Fruit fly (Drosophila melanogaster) whole organism, wandering third instar larva: Measurements from ENCODE around the gene CG43203.

ENCODE experiments used
- CG32264 ChIP-seq: fragments of 200-800 bp; sonication (Bioruptor generic); optimal IDR thresholded peaks from 2 replicates; lab custom pipeline; 2016; ENCODE audit warnings: missing biosample characterization, missing genetic modification characterization
- CG9705 ChIP-seq: fragments of 200-800 bp; sonication (Bioruptor generic); optimal IDR thresholded peaks from 2 replicates; lab custom pipeline; 2018; ENCODE audit warnings: missing biosample characterization, mild to moderate bottlenecking, missing genetic modification characterization
- CrebA ChIP-seq: fragments of 200-800 bp; sonication (Bioruptor generic); optimal IDR thresholded peaks from 2 replicates; lab custom pipeline; 2016; ENCODE audit warnings: missing biosample characterization, mild to moderate bottlenecking, missing genetic modification characterization, borderline replicate concordance
- Dif ChIP-seq: fragments of 200-275, 200-300 bp; sonication (Bioruptor generic); optimal IDR thresholded peaks from 2 replicates; lab custom pipeline; 2018; ENCODE audit warnings: missing biosample characterization, missing genetic modification characterization; ENCODE audit not compliant: partially characterized antibody
- GATAd ChIP-seq: sonication (Bioruptor generic); optimal IDR thresholded peaks from 2 replicates; lab custom pipeline; 2016; ENCODE audit warnings: missing biosample characterization, missing genetic modification characterization
- HLH106 ChIP-seq: fragments of 200-800 bp; optimal IDR thresholded peaks from 3 replicates; lab custom pipeline; 2019; ENCODE audit warnings: missing biosample characterization, mild to moderate bottlenecking, missing genetic modification characterization, moderate library complexity
- Hnf4 ChIP-seq: fragments of 200-800 bp; sonication (Bioruptor generic); optimal IDR thresholded peaks from 2 replicates; lab custom pipeline; 2016; ENCODE audit warnings: missing biosample characterization, mild to moderate bottlenecking, missing genetic modification characterization
- Hr78 ChIP-seq: fragments of >200 bp; optimal IDR thresholded peaks from 2 replicates; lab custom pipeline; 2017; ENCODE audit warnings: missing biosample characterization, missing genetic modification characterization
- Hr83 ChIP-seq: fragments of 200-300 bp; sonication (Bioruptor generic); optimal IDR thresholded peaks from 2 replicates; lab custom pipeline; 2016; ENCODE audit warnings: missing biosample characterization, mild to moderate bottlenecking, missing genetic modification characterization, moderate library complexity; ENCODE audit not compliant: poor library complexity, severe bottlenecking
- Jra ChIP-seq: sonication (Bioruptor generic); optimal IDR thresholded peaks from 2 replicates; lab custom pipeline; 2016; ENCODE audit warnings: missing biosample characterization, missing genetic modification characterization
- Mio ChIP-seq: sonication (Bioruptor generic); optimal IDR thresholded peaks from 2 replicates; lab custom pipeline; 2016; ENCODE audit warnings: missing biosample characterization, missing genetic modification characterization
- N ChIP-seq: fragments of >200 bp; optimal IDR thresholded peaks from 2 replicates; lab custom pipeline; 2018; ENCODE audit warnings: missing biosample characterization, missing external identifiers, missing genetic modification characterization
- OdsH ChIP-seq: fragments of 200-800 bp; sonication (Bioruptor generic); optimal IDR thresholded peaks from 2 replicates; lab custom pipeline; 2016; ENCODE audit warnings: missing biosample characterization, mild to moderate bottlenecking, missing genetic modification characterization
- Rel ChIP-seq, 2 experiments: fragments of 200-800 bp; sonication (Bioruptor generic) in 1 of 2; optimal IDR thresholded peaks; 2 replicates in 1 of 2; 3 replicates in 1 of 2; lab custom pipeline; 2016 to 2019; ENCODE audit warnings: mild to moderate bottlenecking in 2 of 2, missing biosample characterization in 2 of 2, missing genetic modification characterization in 2 of 2, moderate library complexity in 1 of 2
- Sp1 ChIP-seq: fragments of 200-800 bp; sonication (Bioruptor generic); optimal IDR thresholded peaks from 3 replicates; lab custom pipeline; 2019; ENCODE audit warnings: missing biosample characterization, mild to moderate bottlenecking, missing genetic modification characterization, moderate library complexity
- Vsx2 ChIP-seq: fragments of 200-300, 225-300 bp; sonication (Bioruptor generic); optimal IDR thresholded peaks from 2 replicates; lab custom pipeline; 2018; ENCODE audit warnings: missing biosample characterization, missing genetic modification characterization; ENCODE audit not compliant: partially characterized antibody
- br ChIP-seq: fragments of 200-800 bp; sonication (Bioruptor generic); optimal IDR thresholded peaks from 2 replicates; lab custom pipeline; 2016; ENCODE audit warnings: missing biosample characterization, missing genetic modification characterization
- brk ChIP-seq: fragments of 200-800 bp; sonication (Bioruptor generic); optimal IDR thresholded peaks from 2 replicates; lab custom pipeline; 2016; ENCODE audit warnings: missing biosample characterization, mild to moderate bottlenecking, missing genetic modification characterization
- dl ChIP-seq, 2 experiments: fragments of 175-275, 200-275 bp in 1 of 2; fragments of 200-275 bp in 1 of 2; sonication (Bioruptor generic); optimal IDR thresholded peaks; lab custom pipeline; 2018; ENCODE audit warnings: mild to moderate bottlenecking in 2 of 2, missing biosample characterization in 2 of 2, missing genetic modification characterization in 2 of 2, moderate library complexity in 2 of 2; ENCODE audit not compliant: partially characterized antibody in 2 of 2, insufficient read depth in 1 of 2
- dmrt93B ChIP-seq: fragments of 200-800 bp; sonication (Bioruptor generic); optimal IDR thresholded peaks from 2 replicates; lab custom pipeline; 2018; ENCODE audit warnings: missing biosample characterization, mild to moderate bottlenecking, missing genetic modification characterization
- dsf ChIP-seq: sonication (Bioruptor generic); optimal IDR thresholded peaks from 2 replicates; lab custom pipeline; 2016; ENCODE audit warnings: missing biosample characterization, missing genetic modification characterization, borderline replicate concordance
- ey ChIP-seq: fragments of 200-800 bp; sonication (Bioruptor generic); optimal IDR thresholded peaks from 2 replicates; lab custom pipeline; 2016; ENCODE audit warnings: missing biosample characterization, missing genetic modification characterization
- foxo ChIP-seq, 2 experiments: fragments of 200-800 bp; sonication (Bioruptor generic); optimal IDR thresholded peaks; 2 replicates in 1 of 2; 3 replicates in 1 of 2; lab custom pipeline; 2016 to 2017; ENCODE audit warnings: missing biosample characterization in 2 of 2, missing genetic modification characterization in 2 of 2
- fru ChIP-seq: fragments of 200-800 bp; sonication (Bioruptor generic); optimal IDR thresholded peaks from 3 replicates; lab custom pipeline; 2016; ENCODE audit warnings: missing biosample characterization, mild to moderate bottlenecking, missing genetic modification characterization
- h ChIP-seq: fragments of 200-800 bp; sonication (Bioruptor generic); optimal IDR thresholded peaks from 3 replicates; lab custom pipeline; 2016; ENCODE audit warnings: missing biosample characterization, mild to moderate bottlenecking, missing genetic modification characterization
- lola ChIP-seq: fragments of >200 bp; optimal IDR thresholded peaks from 2 replicates; lab custom pipeline; 2017; ENCODE audit warnings: missing biosample characterization, missing genetic modification characterization
- pan ChIP-seq: fragments of >200 bp; optimal IDR thresholded peaks from 2 replicates; lab custom pipeline; 2017
- psq ChIP-seq: fragments of 200-800 bp; sonication (Bioruptor generic); optimal IDR thresholded peaks from 3 replicates; lab custom pipeline; 2017; ENCODE audit warnings: missing biosample characterization, mild to moderate bottlenecking, missing genetic modification characterization, moderate library complexity
- rgr ChIP-seq: fragments of 200-800 bp; sonication (Bioruptor generic); optimal IDR thresholded peaks from 3 replicates; lab custom pipeline; 2016; ENCODE audit warnings: missing biosample characterization, mild to moderate bottlenecking, missing genetic modification characterization
- sage ChIP-seq: fragments of 200-800 bp; sonication (Bioruptor generic); optimal IDR thresholded peaks from 2 replicates; lab custom pipeline; 2016; ENCODE audit warnings: missing biosample characterization, mild to moderate bottlenecking, missing genetic modification characterization
- sv ChIP-seq: fragments of 200-800 bp; sonication (Bioruptor generic); optimal IDR thresholded peaks from 3 replicates; lab custom pipeline; 2016; ENCODE audit warnings: missing biosample characterization, missing genetic modification characterization
- tai ChIP-seq: sonication (Bioruptor generic); optimal IDR thresholded peaks from 2 replicates; lab custom pipeline; 2016; ENCODE audit warnings: missing biosample characterization, missing genetic modification characterization
- usp ChIP-seq: fragments of >200 bp; optimal IDR thresholded peaks from 2 replicates; lab custom pipeline; 2017; ENCODE audit warnings: missing biosample characterization, missing genetic modification characterization
- woc ChIP-seq: sonication (Bioruptor generic); optimal IDR thresholded peaks from 2 replicates; lab custom pipeline; 2016; ENCODE audit warnings: missing biosample characterization, mild to moderate bottlenecking, missing genetic modification characterization

Gene CG43203

dm6 chr3R:19313200-19313599, 40.7 kb upstream of the CG43203 start:
- TF ChIP-seq fru (no peak), OdsH (GFP tag; lab: Kevin White, UChicago) (no peak), psq (GFP tag; lab: Kevin White, UChicago) (no peak), ey (GFP tag; lab: Kevin White, UChicago) (no peak)

dm6 chr3R:19314283-19314682, 39.6 kb upstream of the CG43203 start:
- peak; percentile 38 for TF ChIP-seq Rel (GFP tag; optimal IDR thresholded peaks at IDR 0.05; lab: Kevin White, UChicago)
- TF ChIP-seq Rel (tag; optimal IDR thresholded peaks at IDR 0.05; lab: Kevin White, UChicago): no peak
- TF ChIP-seq fru: peak; percentile 89
- no peak for TF ChIP-seq usp (GFP tag; lab: Kevin White, UChicago)
- TF ChIP-seq N (GFP tag; lab: Kevin White, UChicago): no peak
- TF ChIP-seq sv (GFP tag; lab: Kevin White, UChicago): no peak
- TF ChIP-seq Hr78 (GFP tag; lab: Kevin White, UChicago): no peak
- no peak for TF ChIP-seq Dif (GFP tag; lab: Kevin White, UChicago)
- no peak for TF ChIP-seq Vsx2 (GFP tag; lab: Kevin White, UChicago)
- peak; percentile 86 for TF ChIP-seq h (GFP tag; lab: Kevin White, UChicago)
- peak in 1 of 2 experiments; percentile 90 for TF ChIP-seq foxo (GFP tag; optimal IDR thresholded peaks at IDR 0.05; lab: Kevin White, UChicago)
- peak; percentile 92 for TF ChIP-seq br (GFP tag; lab: Kevin White, UChicago)
- TF ChIP-seq sage (GFP tag; lab: Kevin White, UChicago): peak; percentile 61
- no peak for TF ChIP-seq lola
- peak; percentile 94 for TF ChIP-seq ey (GFP tag; lab: Kevin White, UChicago)
- TF ChIP-seq dl (GFP tag; optimal IDR thresholded peaks at IDR 0.05; lab: Kevin White, UChicago; ENCODE audit: insufficient read depth in 1 of 2, partially characterized antibody in 2 of 2): no peak
- peak; percentile 80 for TF ChIP-seq woc
- TF ChIP-seq HLH106: peak; percentile 80
- TF ChIP-seq Hnf4 (GFP tag; lab: Kevin White, UChicago): peak; percentile 89
- peak; percentile 60 for TF ChIP-seq dmrt93B (GFP tag; lab: Kevin White, UChicago)
- TF ChIP-seq Sp1 (GFP tag; lab: Kevin White, UChicago): peak; percentile 80
- TF ChIP-seq CG9705 (GFP tag; lab: Kevin White, UChicago): peak; percentile 17
- TF ChIP-seq Mio (GFP tag; lab: Kevin White, UChicago): peak; percentile 8
- peak; percentile 54 for TF ChIP-seq CrebA (GFP tag; lab: Kevin White, UChicago)
- peak; percentile 93 for TF ChIP-seq rgr (GFP tag; lab: Kevin White, UChicago)
- peak; percentile 85 for TF ChIP-seq psq (GFP tag; lab: Kevin White, UChicago)
- TF ChIP-seq tai: peak; percentile 86
- TF ChIP-seq CG32264 (GFP tag; lab: Kevin White, UChicago): peak; percentile 39
- peak; percentile 77 for TF ChIP-seq Jra
- TF ChIP-seq dsf (GFP tag; lab: Kevin White, UChicago): peak; percentile 39
- peak; percentile 93 for TF ChIP-seq OdsH (GFP tag; lab: Kevin White, UChicago)
- peak; percentile 75 for TF ChIP-seq brk (GFP tag; lab: Kevin White, UChicago)
- TF ChIP-seq GATAd (GFP tag; lab: Kevin White, UChicago): peak; percentile 27

DNA sequence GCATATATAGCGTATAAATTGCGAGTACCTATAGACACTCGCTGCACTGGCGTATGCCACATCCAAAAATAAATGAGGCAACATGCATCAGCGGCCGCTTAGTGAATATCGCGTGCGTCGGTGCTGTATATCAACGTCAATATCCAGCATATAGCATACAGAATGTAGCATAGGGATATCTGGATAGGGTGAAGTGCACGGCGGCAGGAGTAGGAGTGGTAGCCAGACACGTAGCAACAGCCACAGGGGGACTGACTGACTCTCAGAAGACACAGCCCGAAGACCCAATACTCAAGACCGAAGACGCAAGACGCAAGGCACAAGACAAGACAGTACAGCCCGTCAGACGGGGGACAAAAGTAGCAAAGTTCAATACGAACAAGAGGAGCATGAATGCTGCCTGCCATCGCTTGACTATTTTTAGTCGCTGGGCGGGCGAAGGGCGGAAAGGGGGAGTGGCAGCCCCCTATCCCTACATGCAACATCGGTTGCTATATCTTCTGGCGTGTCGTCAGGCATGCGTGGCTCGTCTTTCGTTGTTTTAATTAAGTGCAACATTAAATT, 36.6 kb upstream of the CG43203 start:
- TF ChIP-seq Rel (GFP tag; optimal IDR thresholded peaks at IDR 0.05; lab: Kevin White, UChicago): no peak
- TF ChIP-seq Rel (tag; optimal IDR thresholded peaks at IDR 0.05; lab: Kevin White, UChicago): no peak
- no peak for TF ChIP-seq CG9705 (GFP tag; lab: Kevin White, UChicago)
- no peak for TF ChIP-seq brk (GFP tag; lab: Kevin White, UChicago)
- no peak for TF ChIP-seq lola
- no peak for TF ChIP-seq sv (GFP tag; lab: Kevin White, UChicago)
- no peak for TF ChIP-seq dl (GFP tag; optimal IDR thresholded peaks at IDR 0.05; lab: Kevin White, UChicago; ENCODE audit: insufficient read depth in 1 of 2, partially characterized antibody in 2 of 2)
- no peak for TF ChIP-seq Hnf4 (GFP tag; lab: Kevin White, UChicago)
- no peak for TF ChIP-seq CG32264 (GFP tag; lab: Kevin White, UChicago)
- TF ChIP-seq dmrt93B (GFP tag; lab: Kevin White, UChicago): no peak
- no peak for TF ChIP-seq pan (lab: Kevin White, UChicago)
- TF ChIP-seq Hr83 (GFP tag; lab: Kevin White, UChicago): no peak
- no peak for TF ChIP-seq HLH106
- no peak for TF ChIP-seq ey (GFP tag; lab: Kevin White, UChicago)
- no peak for TF ChIP-seq OdsH (GFP tag; lab: Kevin White, UChicago)
- no peak for TF ChIP-seq psq (GFP tag; lab: Kevin White, UChicago)
- no peak for TF ChIP-seq usp (GFP tag; lab: Kevin White, UChicago)
- TF ChIP-seq br (GFP tag; lab: Kevin White, UChicago): no peak
